Fruit fly (Drosophila melanogaster): ENCODE data around the gene Cp7Fa.

DNA sequence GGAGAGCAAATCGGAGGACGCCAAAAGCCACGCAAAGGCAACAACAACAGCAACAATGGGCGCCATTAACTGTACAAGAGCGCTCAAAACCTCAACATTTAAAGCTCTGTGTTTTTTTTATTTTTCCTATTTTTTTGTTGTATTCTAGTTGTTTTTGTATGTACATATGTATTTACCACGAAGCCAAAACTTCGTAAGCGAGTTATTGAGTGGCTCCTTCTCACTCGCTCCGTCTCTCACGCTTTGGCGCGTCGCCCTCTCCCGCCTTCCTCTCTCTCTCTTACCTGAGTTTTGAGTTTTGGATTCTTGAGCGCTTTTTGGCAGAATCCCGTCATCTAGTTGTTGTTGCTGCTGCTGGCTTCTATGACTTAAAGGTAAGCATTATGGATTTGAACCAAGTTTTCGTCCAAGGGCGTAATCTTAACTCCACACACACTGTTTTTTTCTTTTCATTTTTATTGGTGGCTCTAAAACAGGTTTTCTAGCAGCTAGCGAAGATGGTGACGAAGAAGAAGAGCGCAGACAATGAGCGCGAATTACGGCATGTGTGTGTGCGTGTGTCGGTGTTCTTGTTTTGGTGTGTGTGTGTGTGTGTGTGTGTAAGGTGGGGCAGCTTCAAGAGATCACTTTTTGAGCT lies 47.5 kb downstream of the Cp7Fa start:
- no peak for TF ChIP-seq ttk (optimal IDR thresholded peaks at IDR 0.05)
- TF ChIP-seq Myc (optimal IDR thresholded peaks at IDR 0.05) = no peak
- TF ChIP-seq Sin3A (optimal IDR thresholded peaks at IDR 0.05) = no peak
